Worm (Caenorhabditis elegans) whole organism, young adult: ENCODE data around the gene snt-1.
"Not testable (repeated sequence)": the region's sequence is repeated elsewhere in the genome, so short reads cannot be mapped to it uniquely, and the experiment has no call there.

ENCODE experiments used
- athp-1 ChIP-seq: sonication (generic microtip); optimal IDR thresholded peaks from 2 replicates; lab custom pipeline; 2017; ENCODE audit warnings: mild to moderate bottlenecking, missing genetic modification characterization, missing compliant biosample characterization
- mel-28 ChIP-seq: sonication (generic microtip); optimal IDR thresholded peaks from 2 replicates; lab custom pipeline; 2016; ENCODE audit warnings: borderline replicate concordance, mild to moderate bottlenecking, missing genetic modification characterization, missing compliant biosample characterization
- mes-4 ChIP-seq: sonication (generic microtip); optimal IDR thresholded peaks from 2 replicates; lab custom pipeline; 2016; ENCODE audit warnings: missing genotype, missing genetic modification characterization, missing compliant biosample characterization
- pha-4 ChIP-seq: fragments of 150-350 bp; sonication (generic microtip); optimal IDR thresholded peaks from 2 replicates; lab custom pipeline; 2014; ENCODE audit warnings: missing biosample characterization, missing genetic modification reagents, missing genetic modification characterization
- zfh-2 ChIP-seq: fragments of 200-800 bp; sonication (Bioruptor generic); conservative IDR thresholded peaks from 2 replicates; pipeline ENCODE4 v1.3.6; 2022; ENCODE audit warnings: missing genetic modification reagents, missing genetic modification characterization, missing compliant biosample characterization

DNA sequence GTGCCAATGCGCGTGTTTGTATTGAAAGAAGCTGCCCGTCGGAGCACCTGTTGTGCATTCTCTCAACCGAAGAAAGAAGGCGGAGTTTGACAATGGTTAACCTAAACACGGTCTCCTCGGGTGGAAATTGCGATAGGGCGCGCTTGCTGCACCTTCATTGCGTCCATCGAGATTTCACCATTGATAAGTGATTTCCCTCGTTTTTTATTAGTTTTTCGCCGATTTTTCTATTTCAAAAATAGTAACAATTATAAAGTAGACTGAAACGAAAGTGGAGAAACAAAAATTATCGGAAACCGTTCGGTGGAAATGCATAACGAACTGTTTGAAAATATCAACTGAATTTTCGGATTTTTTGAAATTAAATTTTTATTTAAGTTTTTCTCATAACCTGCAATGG lies 35.7 kb upstream of the snt-1 start, which contains the start of gene agr-1:
- not testable (repeated sequence) for TF ChIP-seq pha-4 (tag; lab: Kevin White, UChicago); mes-4 (tag; lab: Kevin White, UChicago); zfh-2 (GFP tag; lab: Robert Waterston, UW); mel-28 (tag; lab: Kevin White, UChicago); athp-1 (tag; lab: Kevin White, UChicago)
